Worm (Caenorhabditis elegans) whole organism, mixed stage, embryonic: ENCODE results near the gene ges-1.
A peak's percentile ranks its signal among the peaks of the same experiment; 100 is the strongest.

ENCODE experiments used
- bed-3 ChIP-seq: fragments of 200-800 bp; sonication (Bioruptor generic); optimal IDR thresholded peaks from 3 replicates; lab custom pipeline; 2018; ENCODE audit warnings: mild to moderate bottlenecking, missing genetic modification characterization, moderate library complexity, missing compliant biosample characterization
- blmp-1 ChIP-seq: fragments of 150-350 bp; optimal IDR thresholded peaks from 2 replicates; lab custom pipeline; 2014; ENCODE audit warnings: missing biosample characterization, missing genetic modification characterization
- ceh-39 ChIP-seq: fragments of 150-350 bp; optimal IDR thresholded peaks from 2 replicates; lab custom pipeline; 2014; ENCODE audit warnings: missing biosample characterization, missing genetic modification characterization
- ceh-43 ChIP-seq: fragments of 200-800 bp; sonication (Bioruptor generic); optimal IDR thresholded peaks from 2 replicates; lab custom pipeline; 2018; ENCODE audit warnings: mild to moderate bottlenecking, missing genetic modification characterization, moderate library complexity, missing compliant biosample characterization
- ceh-83 ChIP-seq: fragments of 200-800 bp; sonication (Bioruptor generic); optimal IDR thresholded peaks from 2 replicates; lab custom pipeline; 2018; ENCODE audit warnings: mild to moderate bottlenecking, missing genetic modification characterization, missing compliant biosample characterization
- ces-1 ChIP-seq: fragments of 150-350 bp; optimal IDR thresholded peaks from 2 replicates; lab custom pipeline; 2014; ENCODE audit warnings: missing biosample characterization, missing genetic modification reagents, missing genetic modification characterization
- cnd-1 ChIP-seq: fragments of 200-800 bp; sonication (Bioruptor generic); optimal IDR thresholded peaks from 2 replicates; lab custom pipeline; 2018; ENCODE audit warnings: mild to moderate bottlenecking, missing genetic modification characterization, missing compliant biosample characterization
- drap-1 ChIP-seq: fragments of 200-800 bp; sonication (Bioruptor generic); optimal IDR thresholded peaks from 3 replicates; lab custom pipeline; 2018; ENCODE audit warnings: mild to moderate bottlenecking, missing genetic modification characterization, missing compliant biosample characterization
- elt-1 ChIP-seq: sonication (generic microtip); optimal IDR thresholded peaks from 2 replicates; lab custom pipeline; 2017; ENCODE audit warnings: missing genetic modification characterization, mild to moderate bottlenecking, missing compliant biosample characterization, antibody characterized with exemption, moderate library complexity, borderline replicate concordance; ENCODE audit not compliant: insufficient read depth
- elt-3 ChIP-seq: fragments of 150-350 bp; optimal IDR thresholded peaks from 2 replicates; lab custom pipeline; 2014; ENCODE audit warnings: missing biosample characterization, missing genetic modification characterization
- flh-1 ChIP-seq: fragments of 200-800 bp; sonication (Bioruptor generic); optimal IDR thresholded peaks from 2 replicates; lab custom pipeline; 2018; ENCODE audit warnings: mild to moderate bottlenecking, missing genetic modification characterization, moderate library complexity, missing compliant biosample characterization
- ham-2 ChIP-seq: fragments of 200-800 bp; sonication (Bioruptor generic); optimal IDR thresholded peaks from 2 replicates; lab custom pipeline; 2018; ENCODE audit warnings: mild to moderate bottlenecking, missing genetic modification characterization, missing compliant biosample characterization
- hlh-1 ChIP-seq: fragments of 150-350 bp; optimal IDR thresholded peaks from 2 replicates; lab custom pipeline; 2014; ENCODE audit warnings: missing biosample characterization, missing genetic modification reagents, missing genetic modification characterization
- lsy-2 ChIP-seq: fragments of 150-350 bp; optimal IDR thresholded peaks from 2 replicates; lab custom pipeline; 2014; ENCODE audit warnings: missing biosample characterization, missing genetic modification characterization
- mep-1 ChIP-seq: fragments of 150-350 bp; optimal IDR thresholded peaks from 2 replicates; lab custom pipeline; 2017; ENCODE audit warnings: missing biosample characterization, missing genetic modification reagents, missing genetic modification characterization, inconsistent platforms
- mls-2 ChIP-seq: sonication (generic microtip); optimal IDR thresholded peaks from 2 replicates; lab custom pipeline; 2016; ENCODE audit warnings: mild to moderate bottlenecking, missing genetic modification characterization, moderate library complexity, missing compliant biosample characterization
- nhr-12 ChIP-seq: fragments of 150-350 bp; optimal IDR thresholded peaks from 2 replicates; lab custom pipeline; 2014; ENCODE audit warnings: missing biosample characterization, missing genetic modification characterization
- nhr-2 ChIP-seq: fragments of 150-350 bp; optimal IDR thresholded peaks from 2 replicates; lab custom pipeline; 2014; ENCODE audit warnings: missing biosample characterization, missing genetic modification characterization
- nhr-237 ChIP-seq: fragments of 150-350 bp; optimal IDR thresholded peaks from 2 replicates; lab custom pipeline; 2014; ENCODE audit warnings: missing biosample characterization, missing genetic modification characterization
- nhr-28 ChIP-seq: fragments of 150-350 bp; optimal IDR thresholded peaks from 2 replicates; lab custom pipeline; 2014; ENCODE audit warnings: missing biosample characterization, missing genetic modification characterization
- nhr-76 ChIP-seq: sonication (generic microtip); optimal IDR thresholded peaks from 2 replicates; lab custom pipeline; 2017; ENCODE audit warnings: missing biosample characterization, missing genetic modification characterization
- pha-4 ChIP-seq: fragments of 150-350 bp; optimal IDR thresholded peaks from 2 replicates; lab custom pipeline; 2018; ENCODE audit warnings: missing biosample characterization, missing genetic modification reagents, missing genetic modification characterization
- sem-2 ChIP-seq: fragments of 200-800 bp; sonication (Bioruptor generic); optimal IDR thresholded peaks from 2 replicates; lab custom pipeline; 2018; ENCODE audit warnings: mild to moderate bottlenecking, missing genetic modification characterization, missing compliant biosample characterization
- snpc-4 ChIP-seq: fragments of 150-350 bp; optimal IDR thresholded peaks from 2 replicates; lab custom pipeline; 2014; ENCODE audit warnings: missing biosample characterization, missing genetic modification characterization
- sptf-1 ChIP-seq: sonication (generic microtip); optimal IDR thresholded peaks from 2 replicates; lab custom pipeline; 2017; ENCODE audit warnings: mild to moderate bottlenecking, missing genetic modification characterization, moderate library complexity, missing compliant biosample characterization
- tbx-8 ChIP-seq: fragments of 200-800 bp; sonication (Bioruptor generic); optimal IDR thresholded peaks from 2 replicates; lab custom pipeline; 2018; ENCODE audit warnings: mild to moderate bottlenecking, missing genetic modification characterization, moderate library complexity, missing compliant biosample characterization
- unc-120 ChIP-seq: sonication (generic microtip); optimal IDR thresholded peaks from 2 replicates; lab custom pipeline; 2017; ENCODE audit warnings: missing genetic modification characterization, missing compliant biosample characterization; ENCODE audit not compliant: poor library complexity, severe bottlenecking
- unc-39 ChIP-seq: fragments of 150-350 bp; optimal IDR thresholded peaks from 2 replicates; lab custom pipeline; 2014; ENCODE audit warnings: missing biosample characterization, missing genetic modification characterization
- unc-62 ChIP-seq: fragments of 150-350 bp; optimal IDR thresholded peaks from 2 replicates; lab custom pipeline; 2014; ENCODE audit warnings: missing biosample characterization, missing genetic modification reagents, missing genetic modification characterization
- ztf-11 ChIP-seq: fragments of 150-350 bp; optimal IDR thresholded peaks from 2 replicates; lab custom pipeline; 2014; ENCODE audit warnings: missing biosample characterization, missing genetic modification characterization

ges-1 gene

ce11 chrV:1471977-1472376 lies 40.0 kb upstream of the ges-1 start:
- TF ChIP-seq flh-1 (no peak), pha-4 (no peak), ceh-83 (GFP tag; lab: Kevin White, UChicago) (no peak), snpc-4 (no peak), nhr-2 (tag; lab: Kevin White, UChicago) (no peak), tbx-8 (GFP tag; lab: Kevin White, UChicago) (no peak)

- TF ChIP-seq ces-1 = peak; percentile 80
- peak; percentile 95 for TF ChIP-seq hlh-1 (tag; lab: Kevin White, UChicago)
- TF ChIP-seq sptf-1 = no peak
- TF ChIP-seq bed-3 (GFP tag; lab: Kevin White, UChicago) = no peak
- peak; percentile 10 for TF ChIP-seq nhr-237
- peak; percentile 47 for TF ChIP-seq lsy-2
- no peak for TF ChIP-seq mls-2 (tag; lab: Kevin White, UChicago)
- peak; percentile 64 for TF ChIP-seq mep-1
- TF ChIP-seq drap-1 (GFP tag; lab: Kevin White, UChicago) = no peak
- TF ChIP-seq pha-4 = peak; percentile 32
- TF ChIP-seq elt-1 = no peak
- TF ChIP-seq unc-62 = peak; percentile 23
- peak; percentile 64 for TF ChIP-seq unc-120 (tag; lab: Kevin White, UChicago)
Measured at ce11 chrV:1471078-1471969, 39.4 kb upstream of the ges-1 start.

DNA sequence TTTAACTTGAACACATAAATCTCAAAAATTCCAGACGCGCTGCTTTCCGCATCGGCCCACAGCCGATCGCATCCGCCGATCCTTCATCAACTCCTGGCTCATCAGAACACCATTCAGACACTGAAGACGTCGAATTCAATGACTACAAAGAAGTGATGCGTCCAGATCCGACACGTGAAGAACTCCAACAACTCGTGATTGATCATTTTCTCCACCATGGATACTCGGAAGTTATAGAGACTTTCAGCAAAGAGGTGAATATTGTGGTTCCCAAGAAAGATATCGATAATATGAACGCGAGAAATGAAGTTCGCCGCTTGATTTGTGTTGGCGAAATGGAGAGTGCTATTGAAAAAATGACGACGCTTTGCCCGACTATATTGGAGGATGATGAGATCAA lies 37.0 kb upstream of the ges-1 start:
- no peak for TF ChIP-seq tbx-8 (GFP tag; lab: Kevin White, UChicago)
- TF ChIP-seq blmp-1 (tag; lab: Kevin White, UChicago) = no peak
- no peak for TF ChIP-seq snpc-4
- TF ChIP-seq flh-1 = no peak

- TF ChIP-seq ceh-83 (GFP tag; lab: Kevin White, UChicago) (no peak), elt-3 (tag; lab: Kevin White, UChicago) (no peak), sem-2 (GFP tag; lab: Kevin White, UChicago) (no peak), ceh-39 (tag; lab: Kevin White, UChicago) (no peak), drap-1 (GFP tag; lab: Kevin White, UChicago) (no peak), nhr-28 (tag; lab: Kevin White, UChicago) (no peak), mep-1 (no peak), flh-1 (no peak), nhr-2 (tag; lab: Kevin White, UChicago) (no peak), ceh-43 (GFP tag; lab: Kevin White, UChicago) (no peak), nhr-76 (tag; lab: Kevin White, UChicago) (no peak), nhr-12 (tag; lab: Kevin White, UChicago) (no peak), elt-1 (no peak)
Measured at ce11 chrV:1467444-1467843, 35.5 kb upstream of the ges-1 start, which contains the start of gene gid-8. gid-8 (plus strand) TSS chrV:1467744.

DNA sequence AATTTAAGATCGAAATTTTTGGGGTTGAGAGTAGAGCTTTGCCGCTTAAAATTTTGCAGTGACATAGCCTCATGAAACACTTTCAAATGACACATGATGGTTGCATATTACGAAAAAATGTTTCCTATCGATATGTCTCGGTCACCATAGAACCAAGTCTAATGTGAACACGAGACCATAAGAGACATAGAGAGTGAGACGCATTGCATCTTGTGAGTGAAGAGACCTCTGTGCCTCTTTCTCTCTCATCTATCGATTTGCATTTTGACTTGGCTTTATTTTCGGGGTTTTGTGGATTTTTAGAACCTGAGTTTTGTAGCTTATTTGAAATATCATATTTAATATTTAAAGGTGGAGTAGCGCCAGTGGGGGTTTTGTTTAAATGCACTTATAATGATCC lies 35.0 kb upstream of the ges-1 start:
- TF ChIP-seq elt-1 = no peak
- peak; percentile 23 for TF ChIP-seq unc-120 (tag; lab: Kevin White, UChicago)

DNA sequence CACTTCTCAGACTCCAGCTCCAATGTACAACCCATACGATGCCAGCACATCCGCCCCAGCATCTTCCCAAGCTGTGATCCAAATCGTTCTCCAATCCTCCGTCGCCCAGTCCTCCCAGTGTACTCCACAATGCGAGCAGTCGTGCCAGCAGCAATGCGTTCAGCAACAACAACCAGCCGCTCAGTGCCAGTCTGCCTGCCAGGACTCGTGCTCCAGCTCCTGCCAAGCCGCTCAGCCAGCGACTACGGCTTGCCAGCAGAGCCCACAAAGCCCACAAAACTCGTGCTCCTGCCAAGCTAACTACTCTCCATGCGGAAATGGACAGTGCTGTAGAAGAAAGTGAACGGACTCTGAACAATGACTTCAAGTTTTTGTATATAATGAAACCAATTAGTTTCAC lies 34.0 kb upstream of the ges-1 start:
- TF ChIP-seq nhr-76 (tag; lab: Kevin White, UChicago) (no peak), ceh-39 (tag; lab: Kevin White, UChicago) (no peak), lsy-2 (no peak), ztf-11 (no peak), unc-39 (tag; lab: Kevin White, UChicago) (no peak), tbx-8 (GFP tag; lab: Kevin White, UChicago) (no peak), nhr-2 (tag; lab: Kevin White, UChicago) (no peak), nhr-12 (tag; lab: Kevin White, UChicago) (no peak), ham-2 (GFP tag; lab: Kevin White, UChicago) (no peak), ces-1 (no peak), ceh-43 (GFP tag; lab: Kevin White, UChicago) (no peak), unc-62 (no peak), nhr-28 (tag; lab: Kevin White, UChicago) (no peak), cnd-1 (tag; lab: Kevin White, UChicago) (no peak)
- TF ChIP-seq, all 35 proteins: peak for 0
